Fruit fly (Drosophila melanogaster): ENCODE results near the gene CG4928.

CG4928 gene

dm6 chrX:16930465-16931286, 17.7 kb downstream of the CG4928 start (continued):
- TF ChIP-seq Tbp (GFP tag; optimal IDR thresholded peaks at IDR 0.05) = no peak
- TF ChIP-seq inv (GFP tag; IDR thresholded peaks at IDR 0.05; ENCODE audit: partially characterized antibody) = no peak
- no peak for TF ChIP-seq tup (GFP tag; optimal IDR thresholded peaks at IDR 0.05)
- no peak for TF ChIP-seq nerfin-2 (GFP tag; IDR thresholded peaks at IDR 0.05; ENCODE audit: partially characterized antibody)
- 0 out of 2 replicates have a peak, but pooled peaks have one; percentile 30 for TF ChIP-seq CG1024 (GFP tag; IDR thresholded peaks at IDR 0.05)
- TF ChIP-seq bigmax (GFP tag; optimal IDR thresholded peaks at IDR 0.05) = no peak
- peak; percentile 37 for TF ChIP-seq tap (tag; optimal IDR thresholded peaks at IDR 0.05)
- TF ChIP-seq Neu2 (GFP tag; optimal IDR thresholded peaks at IDR 0.05; ENCODE audit: borderline replicate concordance) = no peak
- no peak for TF ChIP-seq Hmx (GFP tag; optimal IDR thresholded peaks at IDR 0.05)
- peak; percentile 63 for TF ChIP-seq CG6689 (GFP tag; IDR thresholded peaks at IDR 0.05)
- TF ChIP-seq CG3847 (GFP tag; IDR thresholded peaks at IDR 0.05) = peak; percentile 60
- TF ChIP-seq Trl (optimal IDR thresholded peaks at IDR 0.05) = no peak
- peak; percentile 24 for TF ChIP-seq Trl (GFP tag; optimal IDR thresholded peaks at IDR 0.05)
- TF ChIP-seq CG31388 (GFP tag; optimal IDR thresholded peaks at IDR 0.05) = no peak
- peak; percentile 55; the same call in 1 of the 2 replicates for TF ChIP-seq Oaz (GFP tag; IDR thresholded peaks at IDR 0.05)
- TF ChIP-seq tio (GFP tag; optimal IDR thresholded peaks at IDR 0.05) = no peak
- no peak for TF ChIP-seq Sry-δ (GFP tag; optimal IDR thresholded peaks at IDR 0.05)
- TF ChIP-seq zen2 (GFP tag; IDR thresholded peaks at IDR 0.05; ENCODE audit: partially characterized antibody) = no peak
- TF ChIP-seq row (GFP tag; IDR thresholded peaks at IDR 0.05) = peak; percentile 75
- TF ChIP-seq sim (GFP tag; IDR thresholded peaks at IDR 0.05) = 0 out of 2 replicates have a peak, but pooled peaks have one; percentile 22
- TF ChIP-seq pho (GFP tag; optimal IDR thresholded peaks at IDR 0.05) = no peak
- TF ChIP-seq CG11456 (GFP tag; IDR thresholded peaks at IDR 0.05) = peak; percentile 75; the same call in 2 of the 3 replicates
- TF ChIP-seq sqz (GFP tag; optimal IDR thresholded peaks at IDR 0.05) = peak; percentile 72
- TF ChIP-seq lmd (GFP tag; IDR thresholded peaks at IDR 0.05) = peak; percentile 73
- TF ChIP-seq cas (GFP tag; IDR thresholded peaks at IDR 0.05) = 0 out of 2 replicates have a peak, but pooled peaks have one; percentile 43
- no peak for TF ChIP-seq CG13123 (GFP tag; optimal IDR thresholded peaks at IDR 0.05)
- no peak for TF ChIP-seq CG9876 (GFP tag; optimal IDR thresholded peaks at IDR 0.05)
- peak; percentile 67 for TF ChIP-seq Meics (GFP tag; optimal IDR thresholded peaks at IDR 0.05)
- TF ChIP-seq Taf1 (GFP tag; IDR thresholded peaks at IDR 0.05) = peak; percentile 9; the same call in 1 of the 2 replicates
- peak; percentile 29 for TF ChIP-seq MTF-1 (GFP tag; optimal IDR thresholded peaks at IDR 0.05; ENCODE audit: borderline replicate concordance)
- TF ChIP-seq CG1603 (tag; optimal IDR thresholded peaks at IDR 0.05) = peak; percentile 2
- peak; percentile 18 for TF ChIP-seq Six4 (GFP tag; optimal IDR thresholded peaks at IDR 0.05)
- no peak for TF ChIP-seq YL-1 (GFP tag; optimal IDR thresholded peaks at IDR 0.05)
- no peak for TF ChIP-seq sna (GFP tag; IDR thresholded peaks at IDR 0.05; ENCODE audit: partially characterized antibody)
- TF ChIP-seq Ptx1 (GFP tag; IDR thresholded peaks at IDR 0.05) = peak; percentile 80
- no peak for TF ChIP-seq CG7987 (GFP tag; optimal IDR thresholded peaks at IDR 0.05)
- peak; percentile 72 for TF ChIP-seq CG2712 (tag; optimal IDR thresholded peaks at IDR 0.05)
- TF ChIP-seq knrl (GFP tag; IDR thresholded peaks at IDR 0.05; ENCODE audit: partially characterized antibody) = no peak
- peak; percentile 72 for TF ChIP-seq B-H1 (GFP tag; IDR thresholded peaks at IDR 0.05)
- TF ChIP-seq ATbp (GFP tag; optimal IDR thresholded peaks at IDR 0.05) = peak; percentile 48
- no peak for TF ChIP-seq CG4282 (GFP tag; optimal IDR thresholded peaks at IDR 0.05)
- no peak for TF ChIP-seq usp (GFP tag; optimal IDR thresholded peaks at IDR 0.05)
- TF ChIP-seq BEAF-32 (GFP tag; optimal IDR thresholded peaks at IDR 0.05) = no peak
- TF ChIP-seq CG16779 (GFP tag; IDR thresholded peaks at IDR 0.05) = no peak
- 0 out of 2 replicates have a peak, but pooled peaks have one; percentile 9 for TF ChIP-seq chm (GFP tag; IDR thresholded peaks at IDR 0.05)
- TF ChIP-seq Dek (tag; optimal IDR thresholded peaks at IDR 0.05) = peak; percentile 36
- peak; percentile 49 for TF ChIP-seq salm (tag; optimal IDR thresholded peaks at IDR 0.05)
- no peak for TF ChIP-seq CG2129 (GFP tag; IDR thresholded peaks at IDR 0.05; ENCODE audit: partially characterized antibody)
- TF ChIP-seq CG5245 (GFP tag; optimal IDR thresholded peaks at IDR 0.05) = peak; percentile 40
